Worm (Caenorhabditis elegans) whole organism, L1 larva: ENCODE measurements around the gene F32H5.3.

ENCODE experiments used
- dpl-1 ChIP-seq, 3 experiments: fragments of 150-350 bp in 2 of 3; sonication (generic microtip) in 1 of 3; optimal IDR thresholded peaks; 2 replicates each; lab custom pipeline; 2014 to 2017; ENCODE audit warnings: missing biosample characterization in 3 of 3, missing genetic modification characterization in 3 of 3, missing genetic modification reagents in 3 of 3
- lin-14 ChIP-seq: fragments of 200-800 bp; sonication (Bioruptor generic); optimal IDR thresholded peaks from 2 replicates; lab custom pipeline; 2018; ENCODE audit warnings: mild to moderate bottlenecking, missing genetic modification characterization, moderate library complexity, missing compliant biosample characterization
- mdl-1 ChIP-seq, 2 experiments: fragments of 150-350 bp; optimal IDR thresholded peaks; 2 replicates each; lab custom pipeline; 2014 to 2017; ENCODE audit warnings: missing biosample characterization in 2 of 2, missing genetic modification characterization in 2 of 2, inconsistent platforms in 1 of 2
- nhr-11 ChIP-seq: fragments of 150-350 bp; optimal IDR thresholded peaks from 2 replicates; lab custom pipeline; 2014; ENCODE audit warnings: missing biosample characterization, missing genetic modification characterization
- nhr-28 ChIP-seq: fragments of 150-350 bp; optimal IDR thresholded peaks from 2 replicates; lab custom pipeline; 2014; ENCODE audit warnings: missing biosample characterization, missing genetic modification characterization
- nhr-90 ChIP-seq: sonication (generic microtip); optimal IDR thresholded peaks from 2 replicates; lab custom pipeline; 2016; ENCODE audit warnings: mild to moderate bottlenecking, missing genetic modification characterization, missing compliant biosample characterization; ENCODE audit not compliant: poor library complexity
- snpc-4 ChIP-seq: fragments of 150-350 bp; optimal IDR thresholded peaks from 2 replicates; lab custom pipeline; 2014; ENCODE audit warnings: missing biosample characterization, missing genetic modification characterization
- sox-4 ChIP-seq: sonication (generic microtip); optimal IDR thresholded peaks from 2 replicates; lab custom pipeline; 2016; ENCODE audit warnings: missing genetic modification characterization, missing compliant biosample characterization
- tbx-2 ChIP-seq: sonication (generic microtip); optimal IDR thresholded peaks from 2 replicates; lab custom pipeline; 2016; ENCODE audit warnings: missing genetic modification characterization, missing compliant biosample characterization
- zag-1 ChIP-seq: fragments of 150-350 bp; optimal IDR thresholded peaks from 2 replicates; lab custom pipeline; 2014; ENCODE audit warnings: missing biosample characterization, missing genetic modification characterization

DNA sequence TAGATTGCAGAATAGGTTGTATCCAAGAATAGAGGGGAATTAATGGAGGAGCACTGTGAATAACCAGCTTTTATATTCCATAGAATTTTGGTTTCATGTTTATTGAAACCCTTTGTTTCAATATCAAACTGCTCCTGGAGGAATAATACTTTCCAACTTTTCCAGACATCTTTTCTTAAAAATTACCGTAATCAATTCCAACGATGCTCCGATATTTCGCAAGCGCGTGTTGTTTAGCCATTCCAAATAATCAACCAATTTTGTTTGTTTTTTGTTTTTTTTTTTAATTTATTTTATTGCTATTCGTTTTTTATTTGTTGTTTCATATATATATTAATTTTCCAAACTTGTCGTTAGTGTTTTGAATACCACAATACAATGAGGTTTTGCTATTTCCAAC lies 46.9 kb downstream of the F32H5.3 start, which contains the start of gene cutl-1:
- TF ChIP-seq snpc-4 (tag; lab: Kevin White, UChicago): no peak
- TF ChIP-seq sox-4 (tag; lab: Kevin White, UChicago): no peak
- no peak for TF ChIP-seq nhr-28 (tag; lab: Kevin White, UChicago)
- peak in 1 of 3 experiments; percentile 13 for TF ChIP-seq dpl-1 (GFP tag; optimal IDR thresholded peaks at IDR 0.05; lab: Kevin White, UChicago)
- TF ChIP-seq lin-14 (GFP tag; lab: Kevin White, UChicago): no peak
- no peak for TF ChIP-seq mdl-1 (tag; optimal IDR thresholded peaks at IDR 0.05; lab: Kevin White, UChicago)
- no peak for TF ChIP-seq tbx-2 (tag; lab: Kevin White, UChicago)
- no peak for TF ChIP-seq zag-1 (tag; lab: Kevin White, UChicago)
- no peak for TF ChIP-seq nhr-90
- no peak for TF ChIP-seq nhr-11 (tag; lab: Kevin White, UChicago)
